Fruit fly (Drosophila melanogaster) whole organism, prepupa: Measurements from ENCODE around the gene phr6-4.

Source experiments
- Blimp-1 ChIP-seq: fragments of 200-800 bp; sonication (Bioruptor generic); optimal IDR thresholded peaks from 3 replicates; lab custom pipeline; 2017; ENCODE audit warnings: missing biosample characterization, missing genetic modification characterization, mild to moderate bottlenecking, moderate library complexity, missing genetic modification reagents
- CG10631 ChIP-seq: fragments of 200-800 bp; sonication (Bioruptor generic); optimal IDR thresholded peaks from 2 replicates; lab custom pipeline; 2016; ENCODE audit warnings: missing biosample characterization, missing genetic modification characterization
- CG10669 ChIP-seq: fragments of 200-800 bp; sonication (Bioruptor generic); optimal IDR thresholded peaks from 3 replicates; lab custom pipeline; 2018; ENCODE audit warnings: missing biosample characterization, mild to moderate bottlenecking, missing genetic modification characterization, moderate library complexity
- CG11902 ChIP-seq: fragments of 200-800 bp; sonication (Bioruptor generic); optimal IDR thresholded peaks from 3 replicates; lab custom pipeline; 2016; ENCODE audit warnings: missing biosample characterization, missing genetic modification characterization
- CG1621 ChIP-seq: fragments of 200-800 bp; sonication (Bioruptor generic); optimal IDR thresholded peaks from 3 replicates; lab custom pipeline; 2018; ENCODE audit warnings: missing biosample characterization, mild to moderate bottlenecking, missing genetic modification characterization
- CG16779 ChIP-seq: fragments of 200-800 bp; sonication (Bioruptor generic); optimal IDR thresholded peaks from 3 replicates; lab custom pipeline; 2017; ENCODE audit warnings: missing biosample characterization, mild to moderate bottlenecking, missing genetic modification characterization
- CG3032 ChIP-seq: fragments of 200-800 bp; optimal IDR thresholded peaks from 2 replicates; lab custom pipeline; 2019; ENCODE audit warnings: missing biosample characterization, mild to moderate bottlenecking, missing genetic modification characterization, moderate library complexity
- CG32006 ChIP-seq: fragments of 200-800 bp; sonication (Bioruptor generic); optimal IDR thresholded peaks from 3 replicates; lab custom pipeline; 2017; ENCODE audit warnings: missing biosample characterization, mild to moderate bottlenecking, missing genetic modification characterization
- CG34406 ChIP-seq: fragments of 200-800 bp; sonication (Bioruptor generic); optimal IDR thresholded peaks from 3 replicates; lab custom pipeline; 2016; ENCODE audit warnings: missing biosample characterization, missing genetic modification characterization
- CG3919 ChIP-seq: fragments of 200-800 bp; sonication (Bioruptor generic); optimal IDR thresholded peaks from 3 replicates; lab custom pipeline; 2016; ENCODE audit warnings: missing biosample characterization, missing genetic modification characterization
- CG6163 ChIP-seq: fragments of 200-800 bp; sonication (Bioruptor generic); IDR thresholded peaks from 3 replicates; pipeline ENCODE4 v1.3.6; 2022; ENCODE audit warnings: missing biosample characterization, missing genetic modification characterization
- CG6808 ChIP-seq: fragments of 200-800 bp; sonication (Bioruptor generic); optimal IDR thresholded peaks from 3 replicates; lab custom pipeline; 2017; ENCODE audit warnings: missing biosample characterization, missing genetic modification characterization, mild to moderate bottlenecking, moderate library complexity, missing genetic modification reagents
- CG6854 ChIP-seq: fragments of 200-800 bp; sonication (Bioruptor generic); optimal IDR thresholded peaks from 2 replicates; lab custom pipeline; 2017; ENCODE audit warnings: missing biosample characterization, mild to moderate bottlenecking, missing genetic modification characterization
- CG7368 ChIP-seq: fragments of 200-800 bp; sonication (Bioruptor generic); optimal IDR thresholded peaks from 3 replicates; lab custom pipeline; 2016; ENCODE audit warnings: missing biosample characterization, missing genetic modification characterization
- CG8119 ChIP-seq: fragments of 200-800 bp; sonication (Bioruptor generic); IDR thresholded peaks from 3 replicates; pipeline ENCODE4 v1.3.6; 2022; ENCODE audit warnings: missing biosample characterization, missing genetic modification characterization
- Eip75B ChIP-seq: fragments of 200-800 bp; sonication (Bioruptor generic); optimal IDR thresholded peaks from 3 replicates; lab custom pipeline; 2016; ENCODE audit warnings: missing biosample characterization, missing genetic modification characterization
- Eip78C ChIP-seq: fragments of 200-800 bp; sonication (Bioruptor generic); peaks from one replicate; lab custom pipeline; 2016; ENCODE audit warnings: missing biosample characterization, missing genetic modification characterization
- Gug ChIP-seq: fragments of 200-800 bp; sonication (Bioruptor generic); IDR thresholded peaks from 2 replicates; pipeline ENCODE4 v1.3.6; 2022; ENCODE audit warnings: missing biosample characterization, missing genetic modification characterization
- Hr39 ChIP-seq: fragments of 200-800 bp; sonication (Bioruptor generic); optimal IDR thresholded peaks from 2 replicates; lab custom pipeline; 2016; ENCODE audit warnings: missing biosample characterization, missing genetic modification characterization
- Hr4 ChIP-seq: fragments of 200-800 bp; sonication (Bioruptor generic); optimal IDR thresholded peaks from 3 replicates; lab custom pipeline; 2016; ENCODE audit warnings: missing biosample characterization, missing genetic modification characterization
- Lpt ChIP-seq: fragments of 200-800 bp; sonication (Bioruptor generic); optimal IDR thresholded peaks from 3 replicates; lab custom pipeline; 2016; ENCODE audit warnings: missing biosample characterization, missing genetic modification characterization
- Met ChIP-seq: fragments of 200-800 bp; sonication (Bioruptor generic); optimal IDR thresholded peaks from 3 replicates; lab custom pipeline; 2016; ENCODE audit warnings: missing biosample characterization, missing genetic modification characterization
- OdsH ChIP-seq: fragments of 200-800 bp; sonication (Bioruptor generic); optimal IDR thresholded peaks from 3 replicates; lab custom pipeline; 2016; ENCODE audit warnings: missing biosample characterization, missing genetic modification characterization
- Sox102F ChIP-seq: fragments of 200-800 bp; sonication (Bioruptor generic); optimal IDR thresholded peaks from 2 replicates; lab custom pipeline; 2016; ENCODE audit warnings: missing biosample characterization, mild to moderate bottlenecking, missing genetic modification characterization
- achi ChIP-seq: fragments of 200-800 bp; sonication (Bioruptor generic); optimal IDR thresholded peaks from 3 replicates; lab custom pipeline; 2016; ENCODE audit warnings: missing biosample characterization, missing genetic modification characterization
- acj6 ChIP-seq: fragments of 200-800 bp; sonication (Bioruptor generic); optimal IDR thresholded peaks from 3 replicates; lab custom pipeline; 2016; ENCODE audit warnings: missing biosample characterization, missing genetic modification characterization
- dac ChIP-seq: fragments of 200-800 bp; sonication (Bioruptor generic); optimal IDR thresholded peaks from 2 replicates; lab custom pipeline; 2017; ENCODE audit warnings: missing biosample characterization, mild to moderate bottlenecking, missing genetic modification characterization
- eg ChIP-seq: fragments of 200-800 bp; sonication (Bioruptor generic); IDR thresholded peaks from 3 replicates; pipeline ENCODE4 v1.3.6; 2022; ENCODE audit warnings: missing biosample characterization, missing genetic modification characterization
- fkh ChIP-seq: fragments of 200-800 bp; sonication (Bioruptor generic); optimal IDR thresholded peaks from 3 replicates; lab custom pipeline; 2017; ENCODE audit warnings: missing biosample characterization, mild to moderate bottlenecking, missing genetic modification characterization, moderate library complexity
- net ChIP-seq: fragments of 200-800 bp; sonication (Bioruptor generic); optimal IDR thresholded peaks from 3 replicates; lab custom pipeline; 2016; ENCODE audit warnings: missing biosample characterization, missing genetic modification characterization
- pdm3 ChIP-seq: fragments of 200-800 bp; sonication (Bioruptor generic); optimal IDR thresholded peaks from 3 replicates; lab custom pipeline; 2016; ENCODE audit warnings: missing biosample characterization, missing genetic modification characterization
- salr ChIP-seq, 2 experiments: fragments of 200-800 bp; sonication (Bioruptor generic); optimal IDR thresholded peaks; 3 replicates each; lab custom pipeline; 2016 to 2018; ENCODE audit warnings: missing biosample characterization in 2 of 2, missing genetic modification characterization in 2 of 2, mild to moderate bottlenecking in 1 of 2
- ss ChIP-seq, 2 experiments: fragments of 200-800 bp; sonication (Bioruptor generic); optimal IDR thresholded peaks; 2 replicates in 1 of 2; 3 replicates in 1 of 2; lab custom pipeline; 2017 to 2018; ENCODE audit warnings: mild to moderate bottlenecking in 2 of 2, missing biosample characterization in 2 of 2, missing genetic modification characterization in 2 of 2, moderate library complexity in 1 of 2
- svp ChIP-seq: fragments of 200-800 bp; sonication (Bioruptor generic); peaks from one replicate; lab custom pipeline; 2016; ENCODE audit warnings: missing biosample characterization, missing genetic modification characterization
- topi ChIP-seq: fragments of 200-800 bp; sonication (Bioruptor generic); optimal IDR thresholded peaks from 3 replicates; lab custom pipeline; 2016; ENCODE audit warnings: missing biosample characterization, missing genetic modification characterization
- vri ChIP-seq: fragments of 200-800 bp; sonication (Bioruptor generic); optimal IDR thresholded peaks from 3 replicates; lab custom pipeline; 2016; ENCODE audit warnings: missing biosample characterization, mild to moderate bottlenecking, missing genetic modification characterization

The phr6-4 gene

DNA sequence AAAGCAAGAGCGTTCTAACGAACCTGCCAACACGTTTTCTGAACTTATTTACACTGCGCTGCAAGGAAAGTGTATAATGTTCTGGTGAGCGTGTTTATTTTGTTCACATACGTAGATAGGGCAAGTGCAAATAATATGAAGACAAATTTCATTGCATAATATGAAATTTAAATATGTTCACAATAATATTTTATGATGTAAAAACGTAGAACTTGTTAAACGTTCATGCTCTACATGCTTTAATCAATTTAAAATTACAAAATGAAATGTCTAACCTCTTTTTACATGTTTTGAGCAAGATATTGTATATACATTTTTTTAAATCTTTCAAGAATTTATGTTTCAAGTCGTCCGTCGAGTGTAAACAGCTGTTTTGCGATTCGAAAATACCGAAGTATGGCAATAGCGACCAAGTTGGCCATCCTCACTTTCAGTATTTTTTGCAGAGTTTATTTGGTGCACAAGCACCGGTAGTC, at the start of gene phr6-4, which contains the start of gene CG2608 (continued):
- TF ChIP-seq eg (GFP tag; lab: Robert Waterston, UW), result peak; percentile 87
- peak; percentile 89 for TF ChIP-seq fkh (GFP tag; lab: Kevin White, UChicago)
- peak in 1 of 2 experiments; percentile 94 for TF ChIP-seq ss (GFP tag; optimal IDR thresholded peaks at IDR 0.05; lab: Kevin White, UChicago)
- peak; percentile 88 for TF ChIP-seq Gug (GFP tag; lab: Robert Waterston, UW)
- peak; percentile 93 for TF ChIP-seq Eip75B (GFP tag; lab: Kevin White, UChicago)
- peak; percentile 94 for TF ChIP-seq CG3919
- TF ChIP-seq CG10631 (GFP tag; lab: Kevin White, UChicago), result peak; percentile 95
- peak; percentile 95 for TF ChIP-seq OdsH (GFP tag; lab: Kevin White, UChicago)

DNA sequence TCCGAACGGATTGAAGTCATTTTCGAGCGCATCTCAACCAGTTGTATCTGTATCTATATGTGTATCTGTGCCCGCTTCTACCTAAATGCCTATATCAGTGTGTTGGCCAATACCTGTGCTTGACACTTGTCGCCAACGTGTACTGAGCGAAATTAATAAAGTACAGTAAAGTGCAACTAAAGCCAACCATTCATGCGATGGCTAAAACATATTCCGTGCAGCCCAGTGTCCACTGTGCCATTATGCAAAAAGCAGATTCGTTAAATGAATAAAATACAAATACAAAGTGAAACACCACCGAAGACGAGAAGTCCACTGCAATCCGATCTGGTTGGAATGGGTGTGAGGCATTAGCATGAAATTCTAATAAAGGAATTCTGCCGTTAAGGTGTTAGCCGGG, 49.5 kb upstream of the phr6-4 start:
- TF ChIP-seq Eip78C (peak; percentile 76), achi (GFP tag; lab: Kevin White, UChicago) (peak; percentile 35), Hr4 (GFP tag; lab: Kevin White, UChicago) (no peak), Gug (GFP tag; lab: Robert Waterston, UW) (0 out of 2 replicates have a peak, but pooled peaks have one; percentile 10), CG10631 (GFP tag; lab: Kevin White, UChicago) (peak; percentile 33), CG6163 (no peak), CG3032 (peak; percentile 2), acj6 (GFP tag; lab: Kevin White, UChicago) (peak; percentile 26), vri (peak; percentile 18), Met (GFP tag; lab: Kevin White, UChicago) (no peak), CG16779 (no peak), CG6854 (GFP tag; lab: Kevin White, UChicago) (no peak), ss (GFP tag; optimal IDR thresholded peaks at IDR 0.05; lab: Kevin White, UChicago) (peak in 1 of 2 experiments; percentile 23), CG10669 (no peak), topi (GFP tag; lab: Kevin White, UChicago) (no peak), OdsH (GFP tag; lab: Kevin White, UChicago) (peak; percentile 18), CG34406 (peak; percentile 5), CG6808 (GFP tag; lab: Kevin White, UChicago) (peak; percentile 7), dac (GFP tag; lab: Kevin White, UChicago) (no peak), net (GFP tag; lab: Kevin White, UChicago) (no peak), CG1621 (no peak), svp (GFP tag; lab: Kevin White, UChicago) (peak; percentile 19), Sox102F (GFP tag; lab: Kevin White, UChicago) (no peak), CG3919 (peak; percentile 41), CG32006 (peak; percentile 42), CG7368 (GFP tag; lab: Kevin White, UChicago) (no peak), pdm3 (peak; percentile 26), eg (GFP tag; lab: Robert Waterston, UW) (0 out of 3 replicates have a peak, but pooled peaks have one; percentile 19)

DNA sequence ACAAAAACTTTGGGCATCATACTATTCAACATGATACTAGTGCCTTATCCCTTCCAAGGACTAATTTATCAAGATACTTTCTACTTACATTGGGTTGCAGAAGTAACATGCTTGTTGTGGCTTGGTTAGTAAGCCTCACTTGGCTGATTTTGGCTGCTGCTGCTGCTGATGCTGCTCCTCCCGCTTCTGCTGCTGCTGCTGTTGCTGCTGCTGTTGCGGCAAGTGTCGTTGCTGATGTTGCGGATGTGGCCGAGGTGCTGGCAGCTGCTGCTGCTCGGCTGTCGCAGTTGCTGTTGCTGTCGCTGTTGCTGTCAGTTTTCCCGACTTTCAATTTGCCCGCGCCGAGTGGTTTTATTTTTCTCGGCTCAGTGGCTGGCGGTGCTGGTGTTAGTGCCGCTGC, 44.5 kb upstream of the phr6-4 start:
- no peak for TF ChIP-seq Lpt (GFP tag; lab: Kevin White, UChicago)
- no peak for TF ChIP-seq svp (GFP tag; lab: Kevin White, UChicago)
- no peak for TF ChIP-seq CG8119 (GFP tag; lab: Robert Waterston, UW)
- TF ChIP-seq CG10631 (GFP tag; lab: Kevin White, UChicago), result no peak

DNA sequence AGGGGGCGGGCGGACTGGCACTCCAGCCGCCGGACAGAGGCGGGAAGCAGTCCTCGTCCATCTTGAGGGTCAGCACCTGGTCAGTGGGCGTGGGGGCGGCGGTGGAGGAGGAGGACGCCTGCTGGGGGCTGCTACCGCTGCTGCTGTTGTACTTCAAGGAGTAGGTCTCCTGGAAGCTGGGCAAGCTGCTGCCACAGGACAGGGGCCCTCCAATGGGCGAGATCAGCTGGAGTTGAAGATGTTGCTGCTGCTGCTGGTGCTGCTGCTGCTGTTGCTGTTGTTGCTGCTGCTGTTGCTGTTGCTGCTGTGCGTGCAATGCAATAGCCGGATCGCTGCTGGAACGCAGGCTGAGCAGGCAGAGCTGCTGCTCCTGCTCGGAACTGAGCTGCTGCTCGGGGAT, 43.1 kb upstream of the phr6-4 start:
- TF ChIP-seq Eip78C (no peak), CG3032 (no peak), Met (GFP tag; lab: Kevin White, UChicago) (no peak), eg (GFP tag; lab: Robert Waterston, UW) (no peak), salr (GFP tag; optimal IDR thresholded peaks at IDR 0.05; lab: Kevin White, UChicago) (no peak), topi (GFP tag; lab: Kevin White, UChicago) (no peak), achi (GFP tag; lab: Kevin White, UChicago) (no peak), CG6163 (no peak), Blimp-1 (GFP tag; lab: Kevin White, UChicago) (no peak), CG10669 (no peak), pdm3 (no peak), CG11902 (GFP tag; lab: Kevin White, UChicago) (no peak), Sox102F (GFP tag; lab: Kevin White, UChicago) (no peak), Eip75B (GFP tag; lab: Kevin White, UChicago) (no peak), Hr39 (GFP tag; lab: Kevin White, UChicago) (no peak), acj6 (GFP tag; lab: Kevin White, UChicago) (no peak)
- TF ChIP-seq, all 60 proteins: peak for 0
